Worm (Caenorhabditis elegans): Measurements from ENCODE around the gene C47E8.11.

DNA sequence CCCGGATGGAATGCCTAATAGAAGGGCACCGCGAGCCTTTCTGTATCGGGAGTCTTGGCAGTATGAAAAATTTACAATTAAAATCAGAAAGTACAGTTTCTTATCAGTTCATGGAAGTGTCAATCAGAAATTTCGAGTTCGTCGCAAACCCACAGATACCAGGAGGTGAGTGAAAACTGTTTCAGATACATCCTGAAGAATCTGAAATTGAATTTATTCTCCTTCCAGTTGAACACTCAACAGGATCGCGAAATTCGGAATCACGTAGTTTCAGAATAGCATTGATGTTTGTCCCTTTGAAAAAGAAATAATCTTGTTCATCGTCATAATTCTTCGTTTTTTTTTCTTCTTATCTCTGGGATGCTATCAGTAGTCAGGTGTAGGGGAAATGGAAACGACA, 27.7 kb downstream of the C47E8.11 start, which contains the start of gene fbxa-147:
- no peak for TF ChIP-seq tab-1 (GFP tag; IDR thresholded peaks at IDR 0.05)
- TF ChIP-seq cog-1 (tag; optimal IDR thresholded peaks at IDR 0.05): no peak
- TF ChIP-seq flt-1 (GFP tag; IDR thresholded peaks at IDR 0.05): no peak
